Worm (Caenorhabditis elegans) whole organism, young adult: ENCODE measurements around the gene gei-13.

Experiments
- F10E7.11 ChIP-seq: sonication (generic microtip); optimal IDR thresholded peaks from 2 replicates; lab custom pipeline; 2017; ENCODE audit warnings: mild to moderate bottlenecking, missing genetic modification characterization, moderate library complexity, missing compliant biosample characterization
- Y67H2A.10 ChIP-seq: fragments of 200-800 bp; sonication (Bioruptor generic); conservative IDR thresholded peaks from 2 replicates; pipeline ENCODE4 v1.3.6; 2022; ENCODE audit warnings: missing genetic modification reagents, missing genetic modification characterization, missing compliant biosample characterization
- lin-35 ChIP-seq, 3 experiments: fragments of 150-350 bp in 2 of 3; sonication (generic microtip) in 1 of 3; optimal IDR thresholded peaks; 2 replicates each; lab custom pipeline; 2014 to 2018; ENCODE audit warnings: missing biosample characterization in 3 of 3, missing genetic modification characterization in 3 of 3, missing genetic modification reagents in 3 of 3
- snpc-3.4 ChIP-seq: sonication (generic microtip); optimal IDR thresholded peaks from 2 replicates; lab custom pipeline; 2017; ENCODE audit warnings: missing genetic modification characterization, mild to moderate bottlenecking, missing compliant biosample characterization, antibody characterized with exemption, moderate library complexity, missing genotype, missing genetic modification reagents
- sptf-2 ChIP-seq: fragments of 200-800 bp; sonication (Bioruptor generic); optimal IDR thresholded peaks from 2 replicates; lab custom pipeline; 2018; ENCODE audit warnings: mild to moderate bottlenecking, missing genetic modification characterization, missing compliant biosample characterization
- ztf-3 ChIP-seq: fragments of 200-800 bp; sonication (Bioruptor generic); optimal IDR thresholded peaks from 2 replicates; lab custom pipeline; 2018; ENCODE audit warnings: mild to moderate bottlenecking, missing genetic modification characterization, missing compliant biosample characterization

ce11 chrIII:9666239-9666638, 29.3 kb upstream of the gei-13 start:
- TF ChIP-seq lin-35 (GFP tag; optimal IDR thresholded peaks at IDR 0.05; lab: Kevin White, UChicago) (no peak), sptf-2 (GFP tag; lab: Kevin White, UChicago) (no peak), snpc-3.4 (tag; lab: Kevin White, UChicago) (no peak), ztf-3 (no peak), F10E7.11 (tag; lab: Kevin White, UChicago) (no peak), Y67H2A.10 (GFP tag; lab: Robert Waterston, UW) (no peak)
